Worm (Caenorhabditis elegans) whole organism, L3 larva: Measurements from ENCODE around the gene syx-2.

Experiments used
- R02D3.7 ChIP-seq: fragments of 150-350 bp; optimal IDR thresholded peaks from 2 replicates; lab custom pipeline; 2014; ENCODE audit warnings: missing biosample characterization, missing genetic modification characterization
- ZK546.5 ChIP-seq: sonication (generic microtip); optimal IDR thresholded peaks from 2 replicates; lab custom pipeline; 2017; ENCODE audit warnings: missing biosample characterization, missing genetic modification characterization
- aly-2 ChIP-seq: fragments of 150-350 bp; optimal IDR thresholded peaks from 2 replicates; lab custom pipeline; 2014; ENCODE audit warnings: missing biosample characterization, missing genetic modification characterization
- ama-1 ChIP-seq: fragments of 150-350 bp; optimal IDR thresholded peaks from 2 replicates; lab custom pipeline; 2018
- ceh-16 ChIP-seq: sonication (generic microtip); optimal IDR thresholded peaks from 2 replicates; lab custom pipeline; 2017; ENCODE audit warnings: missing biosample characterization, missing genetic modification characterization
- ceh-28 ChIP-seq: fragments of 150-350 bp; optimal IDR thresholded peaks from 2 replicates; lab custom pipeline; 2014; ENCODE audit warnings: missing biosample characterization, missing genetic modification reagents, missing genetic modification characterization
- ceh-82 ChIP-seq: fragments of 150-350 bp; optimal IDR thresholded peaks from 2 replicates; lab custom pipeline; 2014; ENCODE audit warnings: missing biosample characterization, missing genetic modification characterization
- ceh-9 ChIP-seq: sonication (generic microtip); optimal IDR thresholded peaks from 2 replicates; lab custom pipeline; 2018; ENCODE audit warnings: missing biosample characterization, missing genetic modification characterization
- daf-12 ChIP-seq: fragments of 150-350 bp; optimal IDR thresholded peaks from 2 replicates; lab custom pipeline; 2014; ENCODE audit warnings: missing biosample characterization, missing genetic modification reagents, missing genetic modification characterization
- egl-27 ChIP-seq: sonication (generic microtip); optimal IDR thresholded peaks from 4 replicates; lab custom pipeline; 2017; ENCODE audit warnings: missing biosample characterization, missing genetic modification reagents, missing genetic modification characterization
- egl-5 ChIP-seq: fragments of 150-350 bp; optimal IDR thresholded peaks from 2 replicates; lab custom pipeline; 2017; ENCODE audit warnings: missing biosample characterization, missing genetic modification reagents, missing genetic modification characterization, inconsistent platforms
- elt-1 ChIP-seq: fragments of 150-350 bp; optimal IDR thresholded peaks from 2 replicates; lab custom pipeline; 2014; ENCODE audit warnings: missing biosample characterization, missing genetic modification characterization
- elt-2 ChIP-seq: sonication (generic microtip); optimal IDR thresholded peaks from 2 replicates; lab custom pipeline; 2016; ENCODE audit warnings: missing genetic modification reagents, mild to moderate bottlenecking, missing genetic modification characterization, missing compliant biosample characterization
- eor-1 ChIP-seq, 2 experiments: fragments of 150-350 bp; optimal IDR thresholded peaks; 2 replicates each; lab custom pipeline; 2014 to 2018; ENCODE audit warnings: missing biosample characterization in 2 of 2, missing genetic modification characterization in 2 of 2
- fkh-10 ChIP-seq: sonication (generic microtip); optimal IDR thresholded peaks from 2 replicates; lab custom pipeline; 2017; ENCODE audit warnings: missing biosample characterization, missing genetic modification reagents, missing genetic modification characterization
- fos-1 ChIP-seq: fragments of 150-350 bp; optimal IDR thresholded peaks from 2 replicates; lab custom pipeline; 2014; ENCODE audit warnings: missing biosample characterization, missing genetic modification characterization
- hmg-11 ChIP-seq: sonication (generic microtip); optimal IDR thresholded peaks from 2 replicates; lab custom pipeline; 2016; ENCODE audit warnings: missing genetic modification characterization, missing compliant biosample characterization
- jun-1 ChIP-seq: fragments of 150-350 bp; optimal IDR thresholded peaks from 2 replicates; lab custom pipeline; 2014; ENCODE audit warnings: missing biosample characterization, missing genetic modification reagents, missing genetic modification characterization
- lin-15B ChIP-seq: fragments of 150-350 bp; optimal IDR thresholded peaks from 2 replicates; lab custom pipeline; 2014; ENCODE audit warnings: missing biosample characterization, missing genetic modification characterization
- lin-39 ChIP-seq: fragments of 150-350 bp; optimal IDR thresholded peaks from 2 replicates; lab custom pipeline; 2018; ENCODE audit warnings: missing biosample characterization, missing genetic modification reagents, missing genetic modification characterization
- mdl-1 ChIP-seq: fragments of 150-350 bp; optimal IDR thresholded peaks from 2 replicates; lab custom pipeline; 2014; ENCODE audit warnings: missing biosample characterization, missing genetic modification characterization
- nfya-1 ChIP-seq: sonication (generic microtip); optimal IDR thresholded peaks from 2 replicates; lab custom pipeline; 2017; ENCODE audit warnings: missing genetic modification characterization, mild to moderate bottlenecking, missing compliant biosample characterization, antibody characterized with exemption, moderate library complexity; ENCODE audit not compliant: insufficient read depth
- nhr-11 ChIP-seq: fragments of 150-350 bp; optimal IDR thresholded peaks from 2 replicates; lab custom pipeline; 2014; ENCODE audit warnings: missing biosample characterization, missing genetic modification characterization
- nhr-12 ChIP-seq: fragments of 150-350 bp; optimal IDR thresholded peaks from 2 replicates; lab custom pipeline; 2014; ENCODE audit warnings: missing biosample characterization, missing genetic modification characterization
- nhr-25 ChIP-seq: sonication (generic microtip); optimal IDR thresholded peaks from 2 replicates; lab custom pipeline; 2017; ENCODE audit warnings: missing biosample characterization, missing genetic modification characterization
- nhr-43 ChIP-seq: sonication (generic microtip); optimal IDR thresholded peaks from 2 replicates; lab custom pipeline; 2016; ENCODE audit warnings: mild to moderate bottlenecking, missing genetic modification characterization, missing compliant biosample characterization; ENCODE audit not compliant: poor library complexity, severe bottlenecking
- nhr-76 ChIP-seq: fragments of 150-350 bp; sonication (generic microtip); optimal IDR thresholded peaks from 5 replicates; lab custom pipeline; 2014; ENCODE audit warnings: missing biosample characterization, missing genetic modification characterization
- nhr-77 ChIP-seq: fragments of 150-350 bp; optimal IDR thresholded peaks from 2 replicates; lab custom pipeline; 2014; ENCODE audit warnings: missing biosample characterization, missing genetic modification characterization
- pha-4 ChIP-seq: fragments of 150-350 bp; optimal IDR thresholded peaks from 2 replicates; lab custom pipeline; 2014; ENCODE audit warnings: missing biosample characterization, missing genetic modification reagents, missing genetic modification characterization
- pqm-1 ChIP-seq: fragments of 150-350 bp; optimal IDR thresholded peaks from 2 replicates; lab custom pipeline; 2017; ENCODE audit warnings: missing biosample characterization, missing genetic modification characterization, inconsistent platforms
- skn-1 ChIP-seq: fragments of 150-350 bp; optimal IDR thresholded peaks from 2 replicates; lab custom pipeline; 2014; ENCODE audit warnings: missing biosample characterization, missing genetic modification characterization
- snpc-4 ChIP-seq: fragments of 150-350 bp; optimal IDR thresholded peaks from 2 replicates; lab custom pipeline; 2014; ENCODE audit warnings: missing biosample characterization, missing genetic modification characterization
- tbx-2 ChIP-seq: sonication (generic microtip); optimal IDR thresholded peaks from 2 replicates; lab custom pipeline; 2016; ENCODE audit warnings: mild to moderate bottlenecking, missing genetic modification characterization, missing compliant biosample characterization
- unc-39 ChIP-seq: sonication (generic microtip); optimal IDR thresholded peaks from 4 replicates; lab custom pipeline; 2017; ENCODE audit warnings: missing biosample characterization, missing genetic modification characterization
- unc-62 ChIP-seq: fragments of 150-350 bp; sonication (generic microtip); optimal IDR thresholded peaks from 4 replicates; lab custom pipeline; 2014; ENCODE audit warnings: missing biosample characterization, missing genetic modification reagents, missing genetic modification characterization
- zag-1 ChIP-seq: fragments of 150-350 bp; optimal IDR thresholded peaks from 2 replicates; lab custom pipeline; 2014; ENCODE audit warnings: missing biosample characterization, missing genetic modification characterization
- ztf-11 ChIP-seq: fragments of 150-350 bp; optimal IDR thresholded peaks from 2 replicates; lab custom pipeline; 2014; ENCODE audit warnings: missing biosample characterization, missing genetic modification characterization

Gene syx-2

ce11 chrX:13945524-13945923 is 14.4 kb upstream of the syx-2 start:
- TF ChIP-seq eor-1 (tag; optimal IDR thresholded peaks at IDR 0.05; lab: Kevin White, UChicago) (no peak), snpc-4 (peak; percentile 84), ceh-16 (no peak), ama-1 (lab: Kevin White, UChicago) (no peak), lin-15B (tag; lab: Kevin White, UChicago) (peak; percentile 65), elt-1 (tag; lab: Kevin White, UChicago) (no peak), lin-39 (tag; lab: Kevin White, UChicago) (peak; percentile 94), pqm-1 (no peak), ceh-28 (no peak), nfya-1 (peak; percentile 83), mdl-1 (tag; lab: Kevin White, UChicago) (peak; percentile 36), ZK546.5 (tag; lab: Kevin White, UChicago) (no peak), fos-1 (tag; lab: Kevin White, UChicago) (no peak), skn-1 (tag; lab: Kevin White, UChicago) (no peak), nhr-76 (tag; lab: Kevin White, UChicago) (no peak), unc-39 (no peak), tbx-2 (tag; lab: Kevin White, UChicago) (peak; percentile 50), daf-12 (tag; lab: Kevin White, UChicago) (no peak), nhr-43 (no peak), R02D3.7 (tag; lab: Kevin White, UChicago) (peak; percentile 21), nhr-77 (tag; lab: Kevin White, UChicago) (no peak), ztf-11 (tag; lab: Kevin White, UChicago) (no peak), egl-5 (tag; lab: Kevin White, UChicago) (no peak), pha-4 (peak; percentile 32), nhr-11 (no peak), nhr-12 (no peak), aly-2 (tag; lab: Kevin White, UChicago) (no peak), unc-62 (GFP tag; lab: Kevin White, UChicago) (peak; percentile 31), ceh-9 (tag; lab: Kevin White, UChicago) (no peak), nhr-25 (tag; lab: Kevin White, UChicago) (no peak), elt-2 (peak; percentile 23), jun-1 (tag; lab: Kevin White, UChicago) (no peak), fkh-10 (GFP tag; lab: Kevin White, UChicago) (peak; percentile 58), hmg-11 (tag; lab: Kevin White, UChicago) (peak; percentile 92), egl-27 (no peak), ceh-82 (no peak)

ce11 chrX:13946693-13947583 is 13.0 kb upstream of the syx-2 start:
- TF ChIP-seq egl-27 = no peak
- no peak for TF ChIP-seq nhr-77 (tag; lab: Kevin White, UChicago)
- peak; percentile 76 for TF ChIP-seq elt-2
- TF ChIP-seq pqm-1 = peak; percentile 44

ce11 chrX:13948167-13948566 is 11.8 kb upstream of the syx-2 start:
- TF ChIP-seq fkh-10 (GFP tag; lab: Kevin White, UChicago) = no peak
- TF ChIP-seq egl-5 (tag; lab: Kevin White, UChicago) = peak; percentile 51
- peak; percentile 65 for TF ChIP-seq hmg-11 (tag; lab: Kevin White, UChicago)
- TF ChIP-seq ztf-11 (tag; lab: Kevin White, UChicago) = no peak
- TF ChIP-seq lin-39 (tag; lab: Kevin White, UChicago) = peak; percentile 53
- TF ChIP-seq, all 47 proteins: peak for 3

DNA sequence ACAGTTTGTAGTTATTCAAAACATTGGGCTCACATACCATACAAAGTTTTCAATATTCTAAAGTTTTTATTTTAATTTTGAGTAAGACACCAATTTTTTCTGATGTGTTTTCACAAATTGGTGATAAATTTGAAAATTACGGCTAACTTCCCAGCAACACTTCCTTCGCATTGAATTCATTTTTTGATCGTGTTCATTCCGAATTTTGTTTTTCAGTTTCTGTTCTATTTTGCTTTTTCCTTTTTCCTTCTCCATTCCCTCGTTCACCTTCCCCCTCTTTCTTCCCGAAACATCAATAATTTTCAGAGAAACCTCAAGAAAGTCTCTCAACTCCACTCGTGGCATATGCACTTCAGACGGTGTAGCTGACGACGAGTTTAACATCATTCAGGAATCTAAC is 11.1 kb upstream of the syx-2 start, which contains the start of gene alg-1:
Gene alg-1 (plus strand): TSS at position 301 of the 400 bp plus-strand sequence.
- no peak for TF ChIP-seq elt-1 (tag; lab: Kevin White, UChicago)
- no peak for TF ChIP-seq fkh-10 (GFP tag; lab: Kevin White, UChicago)
- no peak for TF ChIP-seq lin-39 (tag; lab: Kevin White, UChicago)
- TF ChIP-seq daf-12 (tag; lab: Kevin White, UChicago) = no peak
- no peak for TF ChIP-seq nhr-76 (tag; lab: Kevin White, UChicago)
- no peak for TF ChIP-seq zag-1
- TF ChIP-seq fos-1 (tag; lab: Kevin White, UChicago) = no peak
- no peak for TF ChIP-seq ztf-11 (tag; lab: Kevin White, UChicago)
- no peak for TF ChIP-seq snpc-4
- TF ChIP-seq ceh-9 (tag; lab: Kevin White, UChicago) = no peak
- TF ChIP-seq ZK546.5 (tag; lab: Kevin White, UChicago) = no peak
- no peak for TF ChIP-seq unc-62 (GFP tag; lab: Kevin White, UChicago)
- no peak for TF ChIP-seq mdl-1 (tag; lab: Kevin White, UChicago)
